Worm (Caenorhabditis elegans): ENCODE data around the gene dpff-1.

DNA sequence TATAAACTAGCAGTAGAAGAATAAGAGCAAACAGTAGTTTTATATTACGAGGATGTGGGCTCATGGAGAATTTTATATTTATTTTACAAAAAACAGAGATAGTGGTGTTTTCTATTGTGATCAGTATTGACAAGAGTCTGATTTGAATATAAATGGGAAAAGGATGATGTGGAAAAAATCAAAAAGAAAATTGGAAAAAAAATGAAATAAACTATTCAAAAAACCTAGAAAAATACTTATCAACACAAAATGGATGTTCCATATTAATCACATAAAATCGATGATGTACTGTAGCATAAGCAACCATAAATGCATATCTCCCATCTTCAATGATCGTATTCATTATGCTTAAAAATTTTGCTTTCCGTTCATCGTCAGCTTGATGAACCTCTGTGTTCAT is 19.3 kb downstream of the dpff-1 start, which contains the start of gene C28H8.7:
- TF ChIP-seq ztf-11 (tag; optimal IDR thresholded peaks at IDR 0.05) (no peak), nhr-28 (tag; optimal IDR thresholded peaks at IDR 0.05) (no peak), mab-5 (tag; optimal IDR thresholded peaks at IDR 0.05) (no peak), unc-39 (tag; optimal IDR thresholded peaks at IDR 0.05) (no peak), nhr-2 (tag; optimal IDR thresholded peaks at IDR 0.05) (no peak), nhr-12 (tag; optimal IDR thresholded peaks at IDR 0.05) (no peak), pha-4 (tag; optimal IDR thresholded peaks at IDR 0.05) (no peak), elt-1 (tag; optimal IDR thresholded peaks at IDR 0.05; ENCODE audit: borderline replicate concordance, insufficient read depth) (no peak), snpc-4 (tag; optimal IDR thresholded peaks at IDR 0.05) (no peak), lsy-2 (tag; optimal IDR thresholded peaks at IDR 0.05) (no peak)

All from whole organism, mixed stage, embryonic.